Worm (Caenorhabditis elegans) whole organism, mixed stage, embryonic: ENCODE data around the gene fbxa-224.

Experiments
- cnd-1 ChIP-seq: fragments of 200-800 bp; sonication (Bioruptor generic); optimal IDR thresholded peaks from 2 replicates; lab custom pipeline; 2018; ENCODE audit warnings: mild to moderate bottlenecking, missing genetic modification characterization, missing compliant biosample characterization
- elt-3 ChIP-seq: fragments of 150-350 bp; optimal IDR thresholded peaks from 2 replicates; lab custom pipeline; 2014; ENCODE audit warnings: missing biosample characterization, missing genetic modification characterization
- mab-5 ChIP-seq: fragments of 150-350 bp; optimal IDR thresholded peaks from 2 replicates; lab custom pipeline; 2014; ENCODE audit warnings: missing biosample characterization, missing genetic modification characterization
- mep-1 ChIP-seq: fragments of 150-350 bp; optimal IDR thresholded peaks from 2 replicates; lab custom pipeline; 2017; ENCODE audit warnings: missing biosample characterization, missing genetic modification reagents, missing genetic modification characterization, inconsistent platforms
- nhr-12 ChIP-seq: fragments of 150-350 bp; optimal IDR thresholded peaks from 2 replicates; lab custom pipeline; 2014; ENCODE audit warnings: missing biosample characterization, missing genetic modification characterization
- nhr-2 ChIP-seq: fragments of 150-350 bp; optimal IDR thresholded peaks from 2 replicates; lab custom pipeline; 2014; ENCODE audit warnings: missing biosample characterization, missing genetic modification characterization
- nhr-76 ChIP-seq: sonication (generic microtip); optimal IDR thresholded peaks from 2 replicates; lab custom pipeline; 2017; ENCODE audit warnings: missing biosample characterization, missing genetic modification characterization
- pha-4 ChIP-seq: fragments of 150-350 bp; optimal IDR thresholded peaks from 2 replicates; lab custom pipeline; 2018; ENCODE audit warnings: missing biosample characterization, missing genetic modification reagents, missing genetic modification characterization
- snpc-4 ChIP-seq: fragments of 150-350 bp; optimal IDR thresholded peaks from 2 replicates; lab custom pipeline; 2014; ENCODE audit warnings: missing biosample characterization, missing genetic modification characterization
- sptf-1 ChIP-seq: sonication (generic microtip); optimal IDR thresholded peaks from 2 replicates; lab custom pipeline; 2017; ENCODE audit warnings: mild to moderate bottlenecking, missing genetic modification characterization, moderate library complexity, missing compliant biosample characterization
- tbx-8 ChIP-seq: fragments of 200-800 bp; sonication (Bioruptor generic); optimal IDR thresholded peaks from 2 replicates; lab custom pipeline; 2018; ENCODE audit warnings: mild to moderate bottlenecking, missing genetic modification characterization, moderate library complexity, missing compliant biosample characterization
- unc-39 ChIP-seq: fragments of 150-350 bp; optimal IDR thresholded peaks from 2 replicates; lab custom pipeline; 2014; ENCODE audit warnings: missing biosample characterization, missing genetic modification characterization
- unc-62 ChIP-seq: fragments of 150-350 bp; optimal IDR thresholded peaks from 2 replicates; lab custom pipeline; 2014; ENCODE audit warnings: missing biosample characterization, missing genetic modification reagents, missing genetic modification characterization

DNA sequence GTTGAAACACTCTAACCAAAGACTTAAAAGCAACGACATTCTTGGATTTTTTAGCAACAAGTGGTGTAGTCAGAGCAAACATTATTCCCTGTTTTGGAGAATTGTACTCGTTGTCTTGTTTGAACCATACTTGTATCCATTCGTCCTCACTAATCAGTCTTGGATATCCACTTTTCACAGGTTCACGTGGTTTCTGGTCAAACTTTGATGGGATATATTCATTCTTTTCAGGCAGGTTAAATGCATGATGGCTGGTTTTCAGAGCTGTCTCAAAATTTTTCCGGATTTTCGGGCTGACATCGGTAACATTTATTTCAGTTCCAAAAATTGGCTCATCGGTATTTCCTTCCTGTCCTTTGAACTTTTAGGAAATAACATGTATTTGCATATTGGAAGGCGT is 26.5 kb downstream of the fbxa-224 start:
- TF ChIP-seq mab-5 (tag; lab: Kevin White, UChicago) (no peak), tbx-8 (GFP tag; lab: Kevin White, UChicago) (no peak), snpc-4 (tag; lab: Kevin White, UChicago) (no peak), sptf-1 (tag; lab: Kevin White, UChicago) (no peak), pha-4 (no peak), mep-1 (tag; lab: Kevin White, UChicago) (no peak), cnd-1 (tag; lab: Kevin White, UChicago) (no peak), nhr-76 (tag; lab: Kevin White, UChicago) (no peak), elt-3 (tag; lab: Kevin White, UChicago) (no peak), unc-62 (GFP tag; lab: Kevin White, UChicago) (no peak), nhr-2 (tag; lab: Kevin White, UChicago) (no peak), nhr-12 (tag; lab: Kevin White, UChicago) (no peak), unc-39 (tag; lab: Kevin White, UChicago) (no peak)
